Worm (Caenorhabditis elegans) whole organism, L3 larva: ENCODE data around the gene vrp-1.

Experiments
- R02D3.7 ChIP-seq: fragments of 150-350 bp; optimal IDR thresholded peaks from 2 replicates; lab custom pipeline; 2014; ENCODE audit warnings: missing biosample characterization, missing genetic modification characterization
- ZK546.5 ChIP-seq: sonication (generic microtip); optimal IDR thresholded peaks from 2 replicates; lab custom pipeline; 2017; ENCODE audit warnings: missing biosample characterization, missing genetic modification characterization
- aly-2 ChIP-seq: fragments of 150-350 bp; optimal IDR thresholded peaks from 2 replicates; lab custom pipeline; 2014; ENCODE audit warnings: missing biosample characterization, missing genetic modification characterization
- ama-1 ChIP-seq: fragments of 150-350 bp; optimal IDR thresholded peaks from 2 replicates; lab custom pipeline; 2018
- ceh-28 ChIP-seq: fragments of 150-350 bp; optimal IDR thresholded peaks from 2 replicates; lab custom pipeline; 2014; ENCODE audit warnings: missing biosample characterization, missing genetic modification reagents, missing genetic modification characterization
- ceh-82 ChIP-seq: fragments of 150-350 bp; optimal IDR thresholded peaks from 2 replicates; lab custom pipeline; 2014; ENCODE audit warnings: missing biosample characterization, missing genetic modification characterization
- egl-27 ChIP-seq: sonication (generic microtip); optimal IDR thresholded peaks from 4 replicates; lab custom pipeline; 2017; ENCODE audit warnings: missing biosample characterization, missing genetic modification reagents, missing genetic modification characterization
- egl-5 ChIP-seq: fragments of 150-350 bp; optimal IDR thresholded peaks from 2 replicates; lab custom pipeline; 2017; ENCODE audit warnings: missing biosample characterization, missing genetic modification reagents, missing genetic modification characterization, inconsistent platforms
- elt-1 ChIP-seq: fragments of 150-350 bp; optimal IDR thresholded peaks from 2 replicates; lab custom pipeline; 2014; ENCODE audit warnings: missing biosample characterization, missing genetic modification characterization
- elt-2 ChIP-seq: sonication (generic microtip); optimal IDR thresholded peaks from 2 replicates; lab custom pipeline; 2016; ENCODE audit warnings: missing genetic modification reagents, mild to moderate bottlenecking, missing genetic modification characterization, missing compliant biosample characterization
- elt-3 ChIP-seq, 3 experiments: fragments of 150-350 bp in 1 of 3; sonication (generic microtip) in 2 of 3; optimal IDR thresholded peaks; 2 replicates in 2 of 3; 4 replicates in 1 of 3; lab custom pipeline; 2014 to 2017; ENCODE audit warnings: missing biosample characterization in 3 of 3, missing genetic modification characterization in 3 of 3
- fkh-10 ChIP-seq: sonication (generic microtip); optimal IDR thresholded peaks from 2 replicates; lab custom pipeline; 2017; ENCODE audit warnings: missing biosample characterization, missing genetic modification reagents, missing genetic modification characterization
- fos-1 ChIP-seq: fragments of 150-350 bp; optimal IDR thresholded peaks from 2 replicates; lab custom pipeline; 2014; ENCODE audit warnings: missing biosample characterization, missing genetic modification characterization
- hmg-11 ChIP-seq: sonication (generic microtip); optimal IDR thresholded peaks from 2 replicates; lab custom pipeline; 2016; ENCODE audit warnings: missing genetic modification characterization, missing compliant biosample characterization
- jun-1 ChIP-seq: fragments of 150-350 bp; optimal IDR thresholded peaks from 2 replicates; lab custom pipeline; 2014; ENCODE audit warnings: missing biosample characterization, missing genetic modification reagents, missing genetic modification characterization
- lin-15B ChIP-seq: fragments of 150-350 bp; optimal IDR thresholded peaks from 2 replicates; lab custom pipeline; 2014; ENCODE audit warnings: missing biosample characterization, missing genetic modification characterization
- lin-39 ChIP-seq: fragments of 150-350 bp; optimal IDR thresholded peaks from 2 replicates; lab custom pipeline; 2018; ENCODE audit warnings: missing biosample characterization, missing genetic modification reagents, missing genetic modification characterization
- lsy-12 ChIP-seq: sonication (generic microtip); optimal IDR thresholded peaks from 2 replicates; lab custom pipeline; 2016; ENCODE audit warnings: mild to moderate bottlenecking, missing genetic modification characterization, missing compliant biosample characterization
- mdl-1 ChIP-seq: fragments of 150-350 bp; optimal IDR thresholded peaks from 2 replicates; lab custom pipeline; 2014; ENCODE audit warnings: missing biosample characterization, missing genetic modification characterization
- mml-1 ChIP-seq: fragments of 150-350 bp; sonication (generic microtip); optimal IDR thresholded peaks from 3 replicates; lab custom pipeline; 2014; ENCODE audit warnings: missing biosample characterization, missing genetic modification characterization
- nfya-1 ChIP-seq: sonication (generic microtip); optimal IDR thresholded peaks from 2 replicates; lab custom pipeline; 2017; ENCODE audit warnings: missing genetic modification characterization, mild to moderate bottlenecking, missing compliant biosample characterization, antibody characterized with exemption, moderate library complexity; ENCODE audit not compliant: insufficient read depth
- nhr-11 ChIP-seq: fragments of 150-350 bp; optimal IDR thresholded peaks from 2 replicates; lab custom pipeline; 2014; ENCODE audit warnings: missing biosample characterization, missing genetic modification characterization
- nhr-23 ChIP-seq: fragments of 150-350 bp; optimal IDR thresholded peaks from 2 replicates; lab custom pipeline; 2014; ENCODE audit warnings: missing biosample characterization, missing genetic modification reagents, missing genetic modification characterization
- nhr-25 ChIP-seq: sonication (generic microtip); optimal IDR thresholded peaks from 2 replicates; lab custom pipeline; 2017; ENCODE audit warnings: missing biosample characterization, missing genetic modification characterization
- nhr-28 ChIP-seq: fragments of 150-350 bp; optimal IDR thresholded peaks from 2 replicates; lab custom pipeline; 2014; ENCODE audit warnings: missing biosample characterization, missing genetic modification characterization
- nhr-43 ChIP-seq: sonication (generic microtip); optimal IDR thresholded peaks from 2 replicates; lab custom pipeline; 2016; ENCODE audit warnings: mild to moderate bottlenecking, missing genetic modification characterization, missing compliant biosample characterization; ENCODE audit not compliant: poor library complexity, severe bottlenecking
- nhr-76 ChIP-seq: fragments of 150-350 bp; sonication (generic microtip); optimal IDR thresholded peaks from 5 replicates; lab custom pipeline; 2014; ENCODE audit warnings: missing biosample characterization, missing genetic modification characterization
- nhr-77 ChIP-seq: fragments of 150-350 bp; optimal IDR thresholded peaks from 2 replicates; lab custom pipeline; 2014; ENCODE audit warnings: missing biosample characterization, missing genetic modification characterization
- pha-4 ChIP-seq: fragments of 150-350 bp; optimal IDR thresholded peaks from 2 replicates; lab custom pipeline; 2014; ENCODE audit warnings: missing biosample characterization, missing genetic modification reagents, missing genetic modification characterization
- pqm-1 ChIP-seq: fragments of 150-350 bp; optimal IDR thresholded peaks from 2 replicates; lab custom pipeline; 2017; ENCODE audit warnings: missing biosample characterization, missing genetic modification characterization, inconsistent platforms
- skn-1 ChIP-seq: fragments of 150-350 bp; optimal IDR thresholded peaks from 2 replicates; lab custom pipeline; 2014; ENCODE audit warnings: missing biosample characterization, missing genetic modification characterization
- snpc-4 ChIP-seq: fragments of 150-350 bp; optimal IDR thresholded peaks from 2 replicates; lab custom pipeline; 2014; ENCODE audit warnings: missing biosample characterization, missing genetic modification characterization
- tbx-2 ChIP-seq: sonication (generic microtip); optimal IDR thresholded peaks from 2 replicates; lab custom pipeline; 2016; ENCODE audit warnings: mild to moderate bottlenecking, missing genetic modification characterization, missing compliant biosample characterization
- unc-62 ChIP-seq: fragments of 150-350 bp; sonication (generic microtip); optimal IDR thresholded peaks from 4 replicates; lab custom pipeline; 2014; ENCODE audit warnings: missing biosample characterization, missing genetic modification reagents, missing genetic modification characterization
- zag-1 ChIP-seq: fragments of 150-350 bp; optimal IDR thresholded peaks from 2 replicates; lab custom pipeline; 2014; ENCODE audit warnings: missing biosample characterization, missing genetic modification characterization
- ztf-11 ChIP-seq: fragments of 150-350 bp; optimal IDR thresholded peaks from 2 replicates; lab custom pipeline; 2014; ENCODE audit warnings: missing biosample characterization, missing genetic modification characterization
- ztf-4 ChIP-seq: fragments of 150-350 bp; optimal IDR thresholded peaks from 2 replicates; lab custom pipeline; 2014; ENCODE audit warnings: missing biosample characterization, missing genetic modification characterization

Gene vrp-1

DNA sequence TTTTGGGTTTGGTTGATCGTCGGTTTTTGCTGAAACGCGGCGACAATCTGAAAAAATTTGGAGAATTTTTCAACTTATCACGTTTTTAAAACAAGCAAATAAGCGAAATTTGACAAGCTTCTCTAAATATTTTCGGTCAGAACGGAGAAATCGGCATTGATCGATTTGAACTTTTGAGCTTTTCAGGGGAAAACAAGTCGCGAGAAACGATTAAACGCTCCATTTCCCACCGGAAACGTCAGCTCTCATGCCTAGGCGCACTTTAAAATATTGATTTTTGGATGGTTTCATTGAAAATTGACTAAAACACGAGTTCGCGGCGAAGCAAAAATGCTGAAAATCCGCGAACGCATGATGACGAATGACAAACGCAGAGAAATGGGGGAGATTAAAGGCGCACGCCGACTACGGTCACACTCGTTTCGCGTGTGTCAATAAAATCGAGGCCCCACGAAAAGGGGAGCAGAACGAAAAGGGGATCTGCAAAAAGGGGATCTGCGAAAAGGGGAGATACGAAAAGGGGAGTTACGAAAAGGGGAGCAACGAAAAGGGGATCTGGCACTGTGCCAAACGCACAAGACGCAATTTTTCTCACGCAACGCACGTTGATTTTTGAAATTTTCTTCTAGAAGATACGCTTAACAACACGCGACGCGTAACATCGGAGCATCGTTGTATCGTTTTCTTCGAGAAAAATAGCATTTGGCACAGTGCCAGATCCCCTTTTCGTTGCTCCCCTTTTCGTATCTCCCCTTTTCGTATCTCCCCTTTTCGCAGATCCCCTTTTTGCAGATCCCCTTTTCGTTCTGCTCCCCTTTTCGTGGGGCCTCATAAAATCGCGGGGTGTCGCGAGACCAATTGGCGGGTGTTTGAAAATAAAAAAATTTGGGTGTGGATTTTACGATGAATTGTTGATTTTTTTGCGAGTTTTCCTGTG lies 37.9 kb downstream of the vrp-1 start, which contains the start of gene eel-1:
TSS of gene eel-1 (minus strand) at position 51 of the 937 bp plus-strand sequence.
- peak; percentile 28 for TF ChIP-seq ZK546.5 (tag; lab: Kevin White, UChicago)
- TF ChIP-seq pqm-1 (tag; lab: Kevin White, UChicago): peak; percentile 65
- TF ChIP-seq unc-62: peak; percentile 54
- TF ChIP-seq egl-27 (tag; lab: Kevin White, UChicago): peak; percentile 81
- peak; percentile 69 for TF ChIP-seq snpc-4 (tag; lab: Kevin White, UChicago)
- TF ChIP-seq nhr-76 (tag; lab: Kevin White, UChicago): peak; percentile 11
- TF ChIP-seq elt-1 (tag; lab: Kevin White, UChicago): peak; percentile 17
- TF ChIP-seq elt-3 (tag; optimal IDR thresholded peaks at IDR 0.05; lab: Kevin White, UChicago): peak in 1 of 3 experiments; percentile 11
- peak; percentile 83 for TF ChIP-seq R02D3.7 (tag; lab: Kevin White, UChicago)
- TF ChIP-seq ceh-82 (tag; lab: Kevin White, UChicago): peak; percentile 87
- TF ChIP-seq lsy-12 (tag; lab: Kevin White, UChicago): peak; percentile 93
- peak; percentile 74 for TF ChIP-seq skn-1 (tag; lab: Kevin White, UChicago)
- peak; percentile 46 for TF ChIP-seq mdl-1 (tag; lab: Kevin White, UChicago)
- TF ChIP-seq nfya-1: peak; percentile 92
- peak; percentile 47 for TF ChIP-seq aly-2 (tag; lab: Kevin White, UChicago)
- peak; percentile 37 for TF ChIP-seq ztf-4 (tag; lab: Kevin White, UChicago)
- TF ChIP-seq tbx-2: peak; percentile 89
- peak; percentile 73 for TF ChIP-seq hmg-11 (tag; lab: Kevin White, UChicago)
- TF ChIP-seq ceh-28 (tag; lab: Kevin White, UChicago): peak; percentile 77
- peak; percentile 60 for TF ChIP-seq nhr-11 (tag; lab: Kevin White, UChicago)
- peak; percentile 42 for TF ChIP-seq fkh-10 (GFP tag; lab: Kevin White, UChicago)
- TF ChIP-seq lin-39: peak; percentile 80
- peak; percentile 84 for TF ChIP-seq nhr-23 (tag; lab: Kevin White, UChicago)
- peak; percentile 63 for TF ChIP-seq elt-2 (tag; lab: Kevin White, UChicago)
- TF ChIP-seq nhr-77 (tag; lab: Kevin White, UChicago): peak; percentile 73
- TF ChIP-seq nhr-43 (tag; lab: Kevin White, UChicago): peak; percentile 97
- TF ChIP-seq pha-4 (tag; lab: Kevin White, UChicago): peak; percentile 88
- peak; percentile 88 for TF ChIP-seq lin-15B (tag; lab: Kevin White, UChicago)
- TF ChIP-seq egl-5 (tag; lab: Kevin White, UChicago): peak; percentile 95
- peak; percentile 75 for TF ChIP-seq nhr-25 (tag; lab: Kevin White, UChicago)
- peak; percentile 75 for TF ChIP-seq jun-1 (tag; lab: Kevin White, UChicago)
- peak; percentile 2 for TF ChIP-seq ama-1 (lab: Kevin White, UChicago)

DNA sequence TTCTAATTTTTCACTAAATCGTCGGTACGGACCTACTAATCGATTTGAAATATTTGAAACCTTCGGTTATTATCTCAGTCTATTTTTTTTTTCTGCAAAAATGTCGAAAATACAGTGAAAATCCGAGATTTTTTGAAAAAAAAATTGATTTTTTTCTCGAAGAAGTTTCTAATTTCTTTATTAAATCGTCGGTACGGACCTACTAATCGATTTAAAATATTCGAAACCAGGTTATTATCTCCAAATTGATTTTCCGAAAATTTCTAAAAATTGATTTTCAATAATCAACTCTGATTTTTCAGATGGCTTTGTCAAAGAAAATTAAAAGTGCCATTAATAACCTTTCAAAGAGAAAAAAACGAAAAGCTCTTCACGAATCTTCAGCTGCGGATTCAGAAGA lies 41.0 kb downstream of the vrp-1 start, which contains the start of gene ivph-3:
TSS of gene ivph-3 (plus strand) at position 301 of the 400 bp plus-strand sequence.
- TF ChIP-seq nhr-43 (tag; lab: Kevin White, UChicago): no peak
- no peak for TF ChIP-seq pha-4 (tag; lab: Kevin White, UChicago)
- TF ChIP-seq ZK546.5 (tag; lab: Kevin White, UChicago): no peak
- no peak for TF ChIP-seq aly-2 (tag; lab: Kevin White, UChicago)
- no peak for TF ChIP-seq nhr-23 (tag; lab: Kevin White, UChicago)
- no peak for TF ChIP-seq fos-1 (tag; lab: Kevin White, UChicago)
- TF ChIP-seq ztf-4 (tag; lab: Kevin White, UChicago): no peak
- no peak for TF ChIP-seq snpc-4 (tag; lab: Kevin White, UChicago)
- no peak for TF ChIP-seq skn-1 (tag; lab: Kevin White, UChicago)
- TF ChIP-seq nhr-11 (tag; lab: Kevin White, UChicago): no peak
- no peak for TF ChIP-seq nhr-28 (tag; lab: Kevin White, UChicago)
- no peak for TF ChIP-seq zag-1 (tag; lab: Kevin White, UChicago)
- no peak for TF ChIP-seq mml-1 (tag; lab: Kevin White, UChicago)
- no peak for TF ChIP-seq hmg-11 (tag; lab: Kevin White, UChicago)
- TF ChIP-seq ztf-11 (tag; lab: Kevin White, UChicago): no peak
- TF ChIP-seq nhr-77 (tag; lab: Kevin White, UChicago): no peak
- no peak for TF ChIP-seq jun-1 (tag; lab: Kevin White, UChicago)
